In genomic region chr3R:18052799-18053586, dm6 we compare ENCODE assay signal across 1 fruit fly cellular context.
TF ChIP-seq lines count a peak whose summit lies in the region.

htl (minus strand) TSS chr3R:18052984.

TF ChIP-seq in whole organism, embryonic, 481 proteins besides CTCF, POLR2A, EP300 and RAD21 (continued from another document):
- TF ChIP-seq usp (GFP tag; optimal IDR thresholded peaks at IDR 0.05; lab: Kevin White, UChicago) (no peak), CG15601 (tag; optimal IDR thresholded peaks at IDR 0.05; lab: Kevin White, UChicago) (peak; percentile 9), cg (GFP tag; optimal IDR thresholded peaks at IDR 0.05; lab: Kevin White, UChicago) (peak; percentile 89), Bgb (GFP tag; IDR thresholded peaks at IDR 0.05; lab: Robert Waterston, UW; ENCODE audit: partially characterized antibody) (no peak), CG6854 (GFP tag; optimal IDR thresholded peaks at IDR 0.05; lab: Kevin White, UChicago) (no peak), CG11695 (GFP tag; IDR thresholded peaks at IDR 0.05; lab: Robert Waterston, UW) (no peak), aop (GFP tag; IDR thresholded peaks at IDR 0.05; lab: Robert Waterston, UW) (no peak), CG18476 (GFP tag; optimal IDR thresholded peaks at IDR 0.05; lab: Kevin White, UChicago) (no peak), slbo (GFP tag; IDR thresholded peaks at IDR 0.05; lab: Robert Waterston, UW) (no peak), CG12391 (tag; optimal IDR thresholded peaks at IDR 0.05; lab: Kevin White, UChicago) (no peak), sna (GFP tag; IDR thresholded peaks at IDR 0.05; lab: Robert Waterston, UW; ENCODE audit: partially characterized antibody) (0 out of 2 replicates have a peak, but pooled peaks have one; percentile 24), gsb (GFP tag; IDR thresholded peaks at IDR 0.05; lab: Robert Waterston, UW) (no peak), CoRest (tag; optimal IDR thresholded peaks at IDR 0.05; lab: Kevin White, UChicago) (no peak), HLH3B (GFP tag; IDR thresholded peaks at IDR 0.05; lab: Robert Waterston, UW) (no peak), pum (GFP tag; optimal IDR thresholded peaks at IDR 0.05; lab: Kevin White, UChicago) (no peak), lov (optimal IDR thresholded peaks at IDR 0.05; lab: Kevin White, UChicago) (no peak), lov (GFP tag; IDR thresholded peaks at IDR 0.05; lab: Robert Waterston, UW) (no peak), ap (GFP tag; IDR thresholded peaks at IDR 0.05; lab: Robert Waterston, UW) (no peak), CG14667 (GFP tag; IDR thresholded peaks at IDR 0.05; lab: Robert Waterston, UW) (no peak), CG14965 (GFP tag; optimal IDR thresholded peaks at IDR 0.05; lab: Kevin White, UChicago; ENCODE audit: borderline replicate concordance) (no peak), CG12236 (GFP tag; optimal IDR thresholded peaks at IDR 0.05; lab: Kevin White, UChicago) (no peak), pb (GFP tag; optimal IDR thresholded peaks at IDR 0.05; lab: Kevin White, UChicago) (no peak), Max (GFP tag; optimal IDR thresholded peaks at IDR 0.05; lab: Kevin White, UChicago) (no peak), H2.0 (GFP tag; IDR thresholded peaks at IDR 0.05; lab: Robert Waterston, UW) (no peak), CG17359 (tag; optimal IDR thresholded peaks at IDR 0.05; lab: Kevin White, UChicago) (no peak), pfk (GFP tag; optimal IDR thresholded peaks at IDR 0.05; lab: Kevin White, UChicago) (peak; percentile 8), abd-A (tag; optimal IDR thresholded peaks at IDR 0.05; lab: Kevin White, UChicago) (peak; percentile 73), CG3847 (GFP tag; IDR thresholded peaks at IDR 0.05; lab: Robert Waterston, UW) (no peak), CG18011 (GFP tag; optimal IDR thresholded peaks at IDR 0.05; lab: Kevin White, UChicago) (no peak), CG1233 (GFP tag; optimal IDR thresholded peaks at IDR 0.05; lab: Kevin White, UChicago) (no peak), gcm (GFP tag; optimal IDR thresholded peaks at IDR 0.05; lab: Kevin White, UChicago) (peak; percentile 98), fd96Cb (tag; optimal IDR thresholded peaks at IDR 0.05; lab: Kevin White, UChicago) (no peak), Atf6 (GFP tag; IDR thresholded peaks at IDR 0.05; lab: Robert Waterston, UW) (no peak), stc (GFP tag; IDR thresholded peaks at IDR 0.05; lab: Robert Waterston, UW) (no peak), psq (GFP tag; optimal IDR thresholded peaks at IDR 0.05; lab: Kevin White, UChicago) (no peak), CG7963 (GFP tag; IDR thresholded peaks at IDR 0.05; lab: Robert Waterston, UW; ENCODE audit: partially characterized antibody) (no peak), Dad (GFP tag; optimal IDR thresholded peaks at IDR 0.05; lab: Kevin White, UChicago) (no peak), rib (GFP tag; IDR thresholded peaks at IDR 0.05; lab: Robert Waterston, UW) (peak; percentile 40; the same call in 1 of the 2 replicates), B-H1 (GFP tag; IDR thresholded peaks at IDR 0.05; lab: Robert Waterston, UW) (no peak), luna (GFP tag; optimal IDR thresholded peaks at IDR 0.05; lab: Kevin White, UChicago) (no peak), CG17612 (GFP tag; IDR thresholded peaks at IDR 0.05; lab: Robert Waterston, UW) (no peak), fru (optimal IDR thresholded peaks at IDR 0.05; lab: Kevin White, UChicago) (no peak), CG6175 (GFP tag; IDR thresholded peaks at IDR 0.05; lab: Robert Waterston, UW) (no peak), CG13287 (GFP tag; IDR thresholded peaks at IDR 0.05; lab: Robert Waterston, UW; ENCODE audit: partially characterized antibody) (peak; percentile 14; the same call in 1 of the 2 replicates), sima (GFP tag; optimal IDR thresholded peaks at IDR 0.05; lab: Kevin White, UChicago) (no peak), D19A (tag; optimal IDR thresholded peaks at IDR 0.05; lab: Kevin White, UChicago) (peak; percentile 9), tio (GFP tag; optimal IDR thresholded peaks at IDR 0.05; lab: Kevin White, UChicago) (no peak), MESR4 (GFP tag; optimal IDR thresholded peaks at IDR 0.05; lab: Kevin White, UChicago) (no peak), CG31224 (GFP tag; IDR thresholded peaks at IDR 0.05; lab: Robert Waterston, UW) (no peak), Sry-δ (GFP tag; optimal IDR thresholded peaks at IDR 0.05; lab: Kevin White, UChicago) (no peak), CG31441 (GFP tag; IDR thresholded peaks at IDR 0.05; lab: Robert Waterston, UW) (no peak), Bdp1 (GFP tag; optimal IDR thresholded peaks at IDR 0.05; lab: Kevin White, UChicago) (no peak), CG2199 (GFP tag; IDR thresholded peaks at IDR 0.05; lab: Robert Waterston, UW) (peak; percentile 87; the same call in 2 of the 3 replicates), salm (tag; optimal IDR thresholded peaks at IDR 0.05; lab: Kevin White, UChicago) (no peak), hth (optimal IDR thresholded peaks at IDR 0.05; lab: Kevin White, UChicago) (no peak), exex (tag; optimal IDR thresholded peaks at IDR 0.05; lab: Kevin White, UChicago) (no peak), HLHmδ (GFP tag; optimal IDR thresholded peaks at IDR 0.05; lab: Kevin White, UChicago) (no peak), CG10209 (GFP tag; optimal IDR thresholded peaks at IDR 0.05; lab: Kevin White, UChicago) (no peak), Dip2 (GFP tag; IDR thresholded peaks at IDR 0.05; lab: Robert Waterston, UW) (no peak), Med (GFP tag; lab: Kevin White, UChicago) (peak; percentile 31), NFAT (GFP tag; IDR thresholded peaks at IDR 0.05; lab: Robert Waterston, UW) (no peak), sens-2 (GFP tag; IDR thresholded peaks at IDR 0.05; lab: Robert Waterston, UW) (no peak), D (optimal IDR thresholded peaks at IDR 0.05; lab: Kevin White, UChicago) (peak; percentile 52), D (GFP tag; optimal IDR thresholded peaks at IDR 0.05; lab: Kevin White, UChicago) (no peak), bab2 (GFP tag; optimal IDR thresholded peaks at IDR 0.05; lab: Kevin White, UChicago) (no peak), CG10431 (GFP tag; optimal IDR thresholded peaks at IDR 0.05; lab: Kevin White, UChicago) (no peak), CG15479 (GFP tag; optimal IDR thresholded peaks at IDR 0.05; lab: Kevin White, UChicago) (no peak), slou (GFP tag; optimal IDR thresholded peaks at IDR 0.05; lab: Kevin White, UChicago) (no peak), ken (GFP tag; IDR thresholded peaks at IDR 0.05; lab: Robert Waterston, UW) (no peak), CG10366 (GFP tag; IDR thresholded peaks at IDR 0.05; lab: Robert Waterston, UW) (no peak), amos (GFP tag; IDR thresholded peaks at IDR 0.05; lab: Robert Waterston, UW; ENCODE audit: partially characterized antibody) (no peak), fd102C (GFP tag; optimal IDR thresholded peaks at IDR 0.05; lab: Kevin White, UChicago) (no peak), bsh (GFP tag; optimal IDR thresholded peaks at IDR 0.05; lab: Kevin White, UChicago) (no peak), CG17829 (tag; optimal IDR thresholded peaks at IDR 0.05; lab: Kevin White, UChicago) (no peak), Dbx (GFP tag; IDR thresholded peaks at IDR 0.05; lab: Robert Waterston, UW) (no peak), CG11696 (GFP tag; IDR thresholded peaks at IDR 0.05; lab: Robert Waterston, UW) (no peak), Taf1 (GFP tag; IDR thresholded peaks at IDR 0.05; lab: Robert Waterston, UW) (no peak), ab (GFP tag; optimal IDR thresholded peaks at IDR 0.05; lab: Kevin White, UChicago) (no peak), Hey (tag; optimal IDR thresholded peaks at IDR 0.05; lab: Kevin White, UChicago) (no peak), hbn (GFP tag; IDR thresholded peaks at IDR 0.05; lab: Robert Waterston, UW; ENCODE audit: partially characterized antibody) (no peak), sc (optimal IDR thresholded peaks at IDR 0.05; lab: Kevin White, UChicago) (no peak), sc (GFP tag; optimal IDR thresholded peaks at IDR 0.05; lab: Kevin White, UChicago) (no peak)
